Fruit fly (Drosophila melanogaster): ENCODE data around the gene Gr10b.

The Gr10b gene

DNA sequence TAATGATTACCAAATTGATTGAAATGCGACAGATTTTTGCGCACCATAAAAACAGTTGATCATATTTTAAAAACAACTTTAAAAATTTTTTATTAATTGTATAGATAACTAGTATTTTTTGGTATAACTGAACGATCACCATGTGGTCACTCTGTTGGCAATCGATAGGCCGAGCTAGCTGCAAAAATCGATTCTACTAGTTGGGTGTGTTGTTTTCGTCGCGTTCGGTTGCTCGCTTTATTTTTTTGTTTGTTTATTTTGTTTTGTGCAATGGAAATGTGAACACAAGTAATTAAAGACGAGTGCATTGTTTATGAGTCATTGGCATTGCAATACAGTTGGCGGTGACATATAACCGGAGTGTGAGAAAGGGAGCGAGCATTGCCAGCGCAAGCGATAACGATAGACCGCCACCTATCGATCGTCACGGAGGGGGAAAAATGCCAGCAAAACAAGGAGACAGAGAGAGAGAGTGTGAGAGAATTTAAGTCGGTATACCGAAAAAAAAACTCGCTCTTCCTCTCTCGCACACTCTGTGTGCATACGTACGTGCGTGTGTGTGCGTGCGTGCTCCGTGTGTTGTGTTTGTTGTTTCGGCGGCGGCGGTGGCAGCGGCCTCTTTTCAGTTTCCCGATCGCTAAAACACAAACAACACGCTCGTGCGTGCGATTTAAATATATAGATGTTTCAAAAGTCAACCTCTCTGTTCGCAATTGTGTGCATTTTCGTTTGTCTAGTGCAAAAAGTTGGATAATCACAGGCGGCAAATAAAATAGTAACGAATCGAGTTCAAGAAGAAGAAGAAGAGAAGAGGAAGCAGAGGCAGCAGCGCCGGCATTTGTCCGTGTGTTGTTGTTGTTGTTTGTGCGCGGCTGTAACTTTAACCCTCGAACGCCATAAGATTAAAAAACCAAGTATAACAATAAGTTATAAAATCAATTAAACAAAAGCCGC lies 23.2 kb downstream of the Gr10b start:
- no peak for TF ChIP-seq sv (GFP tag; optimal IDR thresholded peaks at IDR 0.05)
- no peak for TF ChIP-seq N (GFP tag; optimal IDR thresholded peaks at IDR 0.05)
- TF ChIP-seq sage (GFP tag; optimal IDR thresholded peaks at IDR 0.05), result no peak
- no peak for TF ChIP-seq Dfd (GFP tag; optimal IDR thresholded peaks at IDR 0.05)
- TF ChIP-seq OdsH (GFP tag; optimal IDR thresholded peaks at IDR 0.05), result no peak
- no peak for TF ChIP-seq dmrt93B (GFP tag; optimal IDR thresholded peaks at IDR 0.05)
- no peak for TF ChIP-seq Myc (optimal IDR thresholded peaks at IDR 0.05)
- TF ChIP-seq Rel (GFP tag; optimal IDR thresholded peaks at IDR 0.05), result peak; percentile 37
- TF ChIP-seq Rel (tag; optimal IDR thresholded peaks at IDR 0.05), result no peak
- TF ChIP-seq br (GFP tag; optimal IDR thresholded peaks at IDR 0.05), result no peak
- no peak for TF ChIP-seq CG9705 (GFP tag; optimal IDR thresholded peaks at IDR 0.05)
- TF ChIP-seq fru (GFP tag; optimal IDR thresholded peaks at IDR 0.05), result no peak
- no peak for TF ChIP-seq rgr (GFP tag; optimal IDR thresholded peaks at IDR 0.05)
- peak; percentile 51 for TF ChIP-seq Hr83 (GFP tag; optimal IDR thresholded peaks at IDR 0.05; ENCODE audit: poor library complexity, severe bottlenecking)
- TF ChIP-seq lola (GFP tag; optimal IDR thresholded peaks at IDR 0.05), result no peak
- no peak for TF ChIP-seq tai (GFP tag; optimal IDR thresholded peaks at IDR 0.05)
- TF ChIP-seq Mio (GFP tag; optimal IDR thresholded peaks at IDR 0.05), result no peak
- peak; percentile 82 to 88 for TF ChIP-seq dl (GFP tag; optimal IDR thresholded peaks at IDR 0.05; ENCODE audit: insufficient read depth in 1 of 2, partially characterized antibody in 2 of 2)
- TF ChIP-seq psq (GFP tag; optimal IDR thresholded peaks at IDR 0.05), result no peak
- TF ChIP-seq pan (optimal IDR thresholded peaks at IDR 0.05), result no peak
- TF ChIP-seq usp (GFP tag; optimal IDR thresholded peaks at IDR 0.05), result no peak
- TF ChIP-seq GATAd (GFP tag; optimal IDR thresholded peaks at IDR 0.05), result no peak
- no peak for TF ChIP-seq woc (GFP tag; optimal IDR thresholded peaks at IDR 0.05)
- TF ChIP-seq foxo (GFP tag; optimal IDR thresholded peaks at IDR 0.05), result no peak
- no peak for TF ChIP-seq ey (GFP tag; optimal IDR thresholded peaks at IDR 0.05)
- TF ChIP-seq Jra (GFP tag; optimal IDR thresholded peaks at IDR 0.05), result peak; percentile 28
- peak; percentile 31 for TF ChIP-seq Vsx2 (GFP tag; optimal IDR thresholded peaks at IDR 0.05; ENCODE audit: partially characterized antibody)
- no peak for TF ChIP-seq brk (GFP tag; optimal IDR thresholded peaks at IDR 0.05)
- TF ChIP-seq dsf (GFP tag; optimal IDR thresholded peaks at IDR 0.05; ENCODE audit: borderline replicate concordance), result no peak
- no peak for TF ChIP-seq Hnf4 (GFP tag; optimal IDR thresholded peaks at IDR 0.05)
- TF ChIP-seq CrebA (GFP tag; optimal IDR thresholded peaks at IDR 0.05; ENCODE audit: borderline replicate concordance), result no peak
- TF ChIP-seq Sp1 (GFP tag; optimal IDR thresholded peaks at IDR 0.05), result no peak
- no peak for TF ChIP-seq CG32264 (GFP tag; optimal IDR thresholded peaks at IDR 0.05)
- no peak for TF ChIP-seq Hr78 (GFP tag; optimal IDR thresholded peaks at IDR 0.05)
- TF ChIP-seq Abd-B (GFP tag; optimal IDR thresholded peaks at IDR 0.05), result no peak
- TF ChIP-seq HLH106 (tag; optimal IDR thresholded peaks at IDR 0.05), result no peak
- peak; percentile 81 for TF ChIP-seq Dif (GFP tag; optimal IDR thresholded peaks at IDR 0.05; ENCODE audit: partially characterized antibody)
- peak; percentile 33 for TF ChIP-seq h (GFP tag; optimal IDR thresholded peaks at IDR 0.05)
- TF ChIP-seq jim (GFP tag; optimal IDR thresholded peaks at IDR 0.05), result no peak

DNA sequence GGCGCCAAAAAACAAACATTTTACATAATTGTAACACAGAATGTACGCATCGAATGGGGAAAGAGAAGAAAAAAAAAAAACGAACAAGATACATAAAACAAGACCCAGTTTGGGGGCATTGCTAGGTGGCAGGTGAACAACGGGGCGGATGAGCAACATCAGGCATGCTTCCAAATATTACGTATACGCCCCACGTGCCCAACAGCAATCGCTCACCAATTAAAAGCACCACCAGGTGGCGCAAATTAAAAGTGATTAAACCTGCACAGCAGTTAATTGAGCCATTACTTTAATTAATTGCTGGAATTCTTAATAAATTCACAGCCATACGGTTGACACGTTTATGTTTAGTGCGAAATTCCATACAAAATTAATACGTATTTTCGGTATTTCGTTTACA lies 27.5 kb downstream of the Gr10b start:
- TF ChIP-seq N (GFP tag; optimal IDR thresholded peaks at IDR 0.05), result no peak
- no peak for TF ChIP-seq Jra (GFP tag; optimal IDR thresholded peaks at IDR 0.05)
- no peak for TF ChIP-seq foxo (GFP tag; optimal IDR thresholded peaks at IDR 0.05)
- no peak for TF ChIP-seq sage (GFP tag; optimal IDR thresholded peaks at IDR 0.05)
- TF ChIP-seq CG32264 (GFP tag; optimal IDR thresholded peaks at IDR 0.05), result no peak
- TF ChIP-seq OdsH (GFP tag; optimal IDR thresholded peaks at IDR 0.05), result no peak
- TF ChIP-seq HLH106 (tag; optimal IDR thresholded peaks at IDR 0.05), result no peak
- no peak for TF ChIP-seq Hr83 (GFP tag; optimal IDR thresholded peaks at IDR 0.05; ENCODE audit: poor library complexity, severe bottlenecking)
- TF ChIP-seq fru (GFP tag; optimal IDR thresholded peaks at IDR 0.05), result no peak
- no peak for TF ChIP-seq Hnf4 (GFP tag; optimal IDR thresholded peaks at IDR 0.05)
- no peak for TF ChIP-seq CrebA (GFP tag; optimal IDR thresholded peaks at IDR 0.05; ENCODE audit: borderline replicate concordance)
- TF ChIP-seq CG9705 (GFP tag; optimal IDR thresholded peaks at IDR 0.05), result no peak
- no peak for TF ChIP-seq jim (GFP tag; optimal IDR thresholded peaks at IDR 0.05)
- no peak for TF ChIP-seq woc (GFP tag; optimal IDR thresholded peaks at IDR 0.05)
- no peak for TF ChIP-seq psq (GFP tag; optimal IDR thresholded peaks at IDR 0.05)
